Fruit fly (Drosophila melanogaster) whole organism: ENCODE data around the gene Gnpnat.

ENCODE experiments used
- CG8478 ChIP-seq: fragments of >200 bp; optimal IDR thresholded peaks from 2 replicates; lab custom pipeline; 2018; ENCODE audit warnings: inconsistent platforms
- EcR ChIP-seq, 2 experiments: fragments of >200 bp; optimal IDR thresholded peaks; 2 replicates each; lab custom pipeline; 2017; ENCODE audit warnings: missing biosample characterization in 2 of 2, missing genetic modification characterization in 2 of 2, missing genetic modification reagents in 2 of 2
- pan ChIP-seq: fragments of >200 bp; optimal IDR thresholded peaks from 2 replicates; lab custom pipeline; 2017
- psq ChIP-seq: fragments of >200 bp; optimal IDR thresholded peaks from 2 replicates; lab custom pipeline; 2017
- usp ChIP-seq: fragments of >200 bp; optimal IDR thresholded peaks from 2 replicates; lab custom pipeline; 2017; ENCODE audit warnings: missing biosample characterization, missing genetic modification characterization, mixed read lengths

- TF ChIP-seq psq (lab: Kevin White, UChicago): no peak
- no peak for TF ChIP-seq pan (lab: Kevin White, UChicago)
- TF ChIP-seq usp: no peak
- TF ChIP-seq CG8478: no peak
- no peak for TF ChIP-seq EcR (GFP tag; optimal IDR thresholded peaks at IDR 0.05; lab: Kevin White, UChicago)
These were observed 22.8 kb upstream of the Gnpnat start, which contains the start of gene Dup99B for dm6 chr3R:29715277-29715676.
